Worm (Caenorhabditis elegans): ENCODE data around the gene cdr-7.

- TF ChIP-seq mep-1 (tag; optimal IDR thresholded peaks at IDR 0.05) (no peak), snpc-4 (tag; optimal IDR thresholded peaks at IDR 0.05) (no peak), lsy-2 (tag; optimal IDR thresholded peaks at IDR 0.05) (no peak), unc-39 (tag; optimal IDR thresholded peaks at IDR 0.05) (no peak)
Measured at ce11 chrV:12449902-12450301, 38.0 kb upstream of the cdr-7 start, which contains the start of gene C54D10.10.

Data from whole organism, mixed stage, embryonic.